Worm (Caenorhabditis elegans) whole organism, L2 larva: ENCODE measurements around the gene R09E10.6.

Experiments used
- C34F6.9 ChIP-seq: fragments of 150-350 bp; optimal IDR thresholded peaks from 2 replicates; lab custom pipeline; 2014; ENCODE audit warnings: missing biosample characterization, missing genetic modification characterization
- F13H6.1 ChIP-seq: sonication (generic microtip); optimal IDR thresholded peaks from 2 replicates; lab custom pipeline; 2016; ENCODE audit warnings: missing genetic modification characterization, missing compliant biosample characterization
- R02D3.7 ChIP-seq: fragments of 150-350 bp; optimal IDR thresholded peaks from 2 replicates; lab custom pipeline; 2014; ENCODE audit warnings: missing biosample characterization, missing genetic modification characterization
- Y55F3AM.14 ChIP-seq: fragments of 200-800 bp; sonication (Bioruptor generic); optimal IDR thresholded peaks from 2 replicates; lab custom pipeline; 2018; ENCODE audit warnings: mild to moderate bottlenecking, missing genetic modification characterization, missing compliant biosample characterization
- ZK546.5 ChIP-seq: sonication (generic microtip); optimal IDR thresholded peaks from 2 replicates; lab custom pipeline; 2017; ENCODE audit warnings: missing biosample characterization, missing genetic modification characterization
- alr-1 ChIP-seq: fragments of 150-350 bp; optimal IDR thresholded peaks from 2 replicates; lab custom pipeline; 2014; ENCODE audit warnings: missing biosample characterization, missing genetic modification characterization
- aly-2 ChIP-seq: fragments of 150-350 bp; optimal IDR thresholded peaks from 2 replicates; lab custom pipeline; 2014; ENCODE audit warnings: missing biosample characterization, missing genetic modification characterization
- ama-1 ChIP-seq: fragments of 150-350 bp; optimal IDR thresholded peaks from 2 replicates; lab custom pipeline; 2018; ENCODE audit warnings: inconsistent platforms
- blmp-1 ChIP-seq: sonication (generic microtip); optimal IDR thresholded peaks from 2 replicates; lab custom pipeline; 2017; ENCODE audit warnings: missing genetic modification characterization, mild to moderate bottlenecking, missing compliant biosample characterization, antibody characterized with exemption, moderate library complexity; ENCODE audit not compliant: insufficient read depth
- ceh-16 ChIP-seq: fragments of 150-350 bp; optimal IDR thresholded peaks from 2 replicates; lab custom pipeline; 2014; ENCODE audit warnings: missing biosample characterization, missing genetic modification characterization
- ceh-82 ChIP-seq: fragments of 150-350 bp; optimal IDR thresholded peaks from 2 replicates; lab custom pipeline; 2014; ENCODE audit warnings: missing biosample characterization, missing genetic modification characterization
- crh-2 ChIP-seq: sonication (generic microtip); optimal IDR thresholded peaks from 2 replicates; lab custom pipeline; 2017; ENCODE audit warnings: missing biosample characterization, missing genetic modification characterization
- dmd-4 ChIP-seq: sonication (generic microtip); optimal IDR thresholded peaks from 2 replicates; lab custom pipeline; 2017; ENCODE audit warnings: missing biosample characterization, missing genetic modification characterization
- egl-27 ChIP-seq: sonication (generic microtip); optimal IDR thresholded peaks from 3 replicates; lab custom pipeline; 2017; ENCODE audit warnings: missing biosample characterization, missing genetic modification reagents, missing genetic modification characterization
- elt-1 ChIP-seq: fragments of 150-350 bp; optimal IDR thresholded peaks from 2 replicates; lab custom pipeline; 2014; ENCODE audit warnings: missing biosample characterization, missing genetic modification characterization
- elt-3 ChIP-seq: sonication (generic microtip); optimal IDR thresholded peaks from 2 replicates; lab custom pipeline; 2017; ENCODE audit warnings: missing biosample characterization, missing genetic modification characterization
- fos-1 ChIP-seq: fragments of 150-350 bp; optimal IDR thresholded peaks from 2 replicates; lab custom pipeline; 2014; ENCODE audit warnings: missing biosample characterization, missing genetic modification characterization
- gmeb-1 ChIP-seq: fragments of 150-350 bp; optimal IDR thresholded peaks from 2 replicates; lab custom pipeline; 2014; ENCODE audit warnings: missing biosample characterization, missing genetic modification characterization
- lin-11 ChIP-seq: fragments of 150-350 bp; sonication (generic microtip); optimal IDR thresholded peaks from 2 replicates; lab custom pipeline; 2014; ENCODE audit warnings: missing biosample characterization, missing genetic modification characterization, inconsistent platforms, mixed read lengths
- lin-39 ChIP-seq: fragments of 150-350 bp; optimal IDR thresholded peaks from 2 replicates; lab custom pipeline; 2014; ENCODE audit warnings: missing biosample characterization, missing genetic modification reagents, missing genetic modification characterization
- lsy-2 ChIP-seq, 2 experiments: fragments of 150-350 bp in 1 of 2; sonication (generic microtip) in 1 of 2; optimal IDR thresholded peaks; 2 replicates each; lab custom pipeline; 2014 to 2017; ENCODE audit warnings: missing biosample characterization in 2 of 2, missing genetic modification characterization in 2 of 2
- mab-5 ChIP-seq: fragments of 150-350 bp; optimal IDR thresholded peaks from 2 replicates; lab custom pipeline; 2014; ENCODE audit warnings: missing biosample characterization, missing genetic modification characterization
- mbf-1 ChIP-seq: sonication (generic microtip); optimal IDR thresholded peaks from 2 replicates; lab custom pipeline; 2017; ENCODE audit warnings: missing biosample characterization, missing genetic modification characterization
- mdl-1 ChIP-seq, 2 experiments: fragments of 150-350 bp in 1 of 2; sonication (generic microtip) in 1 of 2; optimal IDR thresholded peaks; 2 replicates each; lab custom pipeline; 2017; ENCODE audit warnings: missing biosample characterization in 2 of 2, missing genetic modification characterization in 2 of 2
- nhr-10 ChIP-seq: sonication (generic microtip); optimal IDR thresholded peaks from 2 replicates; lab custom pipeline; 2017; ENCODE audit warnings: missing biosample characterization, missing genetic modification characterization
- nhr-11 ChIP-seq: fragments of 150-350 bp; optimal IDR thresholded peaks from 2 replicates; lab custom pipeline; 2014; ENCODE audit warnings: missing biosample characterization, missing genetic modification characterization
- nhr-12 ChIP-seq: fragments of 150-350 bp; optimal IDR thresholded peaks from 2 replicates; lab custom pipeline; 2014; ENCODE audit warnings: missing biosample characterization, missing genetic modification characterization
- nhr-129 ChIP-seq: fragments of 150-350 bp; optimal IDR thresholded peaks from 2 replicates; lab custom pipeline; 2014; ENCODE audit warnings: missing biosample characterization, missing genetic modification characterization
- nhr-21 ChIP-seq: fragments of 150-350 bp; optimal IDR thresholded peaks from 2 replicates; lab custom pipeline; 2014; ENCODE audit warnings: missing biosample characterization, missing genetic modification characterization
- nhr-237 ChIP-seq: fragments of 150-350 bp; optimal IDR thresholded peaks from 2 replicates; lab custom pipeline; 2014; ENCODE audit warnings: missing biosample characterization, missing genetic modification characterization
- nhr-25 ChIP-seq: fragments of 150-350 bp; sonication (generic microtip); optimal IDR thresholded peaks from 3 replicates; lab custom pipeline; 2014; ENCODE audit warnings: missing biosample characterization, missing genetic modification characterization
- nhr-6 ChIP-seq: fragments of 150-350 bp; optimal IDR thresholded peaks from 2 replicates; lab custom pipeline; 2014; ENCODE audit warnings: missing biosample characterization, missing genetic modification characterization
- nhr-77 ChIP-seq: fragments of 150-350 bp; optimal IDR thresholded peaks from 2 replicates; lab custom pipeline; 2014; ENCODE audit warnings: missing biosample characterization, missing genetic modification characterization
- peb-1 ChIP-seq: fragments of 150-350 bp; optimal IDR thresholded peaks from 2 replicates; lab custom pipeline; 2014; ENCODE audit warnings: missing biosample characterization, missing genetic modification characterization
- skn-1 ChIP-seq: sonication (generic microtip); optimal IDR thresholded peaks from 2 replicates; lab custom pipeline; 2017; ENCODE audit warnings: missing biosample characterization, missing genetic modification characterization
- sma-3 ChIP-seq: sonication (generic microtip); optimal IDR thresholded peaks from 2 replicates; lab custom pipeline; 2016; ENCODE audit warnings: missing genetic modification reagents, missing genetic modification characterization, missing compliant biosample characterization
- sma-9 ChIP-seq, 2 experiments: fragments of 150-350 bp in 1 of 2; sonication (generic microtip) in 1 of 2; optimal IDR thresholded peaks; 2 replicates each; lab custom pipeline; 2014 to 2016; ENCODE audit warnings: missing genetic modification characterization in 2 of 2, mild to moderate bottlenecking in 1 of 2, missing biosample characterization in 1 of 2, missing compliant biosample characterization in 1 of 2, missing genetic modification reagents in 1 of 2, moderate library complexity in 1 of 2
- snpc-4 ChIP-seq: fragments of 150-350 bp; optimal IDR thresholded peaks from 2 replicates; lab custom pipeline; 2014; ENCODE audit warnings: missing biosample characterization, missing genetic modification characterization
- unc-39 ChIP-seq: fragments of 150-350 bp; optimal IDR thresholded peaks from 2 replicates; lab custom pipeline; 2014; ENCODE audit warnings: missing biosample characterization, missing genetic modification characterization
- unc-55 ChIP-seq: fragments of 150-350 bp; sonication (generic microtip); optimal IDR thresholded peaks from 3 replicates; lab custom pipeline; 2014; ENCODE audit warnings: missing biosample characterization, missing genetic modification reagents, missing genetic modification characterization
- unc-62 ChIP-seq: fragments of 150-350 bp; optimal IDR thresholded peaks from 2 replicates; lab custom pipeline; 2014; ENCODE audit warnings: missing biosample characterization, missing genetic modification reagents, missing genetic modification characterization
- zag-1 ChIP-seq: fragments of 150-350 bp; optimal IDR thresholded peaks from 2 replicates; lab custom pipeline; 2014; ENCODE audit warnings: missing biosample characterization, missing genetic modification characterization
- ztf-1 ChIP-seq: fragments of 200-800 bp; sonication (Bioruptor generic); conservative IDR thresholded peaks from 2 replicates; pipeline ENCODE4 v1.3.6; 2022; ENCODE audit warnings: missing genetic modification characterization, missing compliant biosample characterization
- ztf-4 ChIP-seq: fragments of 150-350 bp; optimal IDR thresholded peaks from 2 replicates; lab custom pipeline; 2014; ENCODE audit warnings: missing biosample characterization, missing genetic modification characterization

R09E10.6 gene

DNA sequence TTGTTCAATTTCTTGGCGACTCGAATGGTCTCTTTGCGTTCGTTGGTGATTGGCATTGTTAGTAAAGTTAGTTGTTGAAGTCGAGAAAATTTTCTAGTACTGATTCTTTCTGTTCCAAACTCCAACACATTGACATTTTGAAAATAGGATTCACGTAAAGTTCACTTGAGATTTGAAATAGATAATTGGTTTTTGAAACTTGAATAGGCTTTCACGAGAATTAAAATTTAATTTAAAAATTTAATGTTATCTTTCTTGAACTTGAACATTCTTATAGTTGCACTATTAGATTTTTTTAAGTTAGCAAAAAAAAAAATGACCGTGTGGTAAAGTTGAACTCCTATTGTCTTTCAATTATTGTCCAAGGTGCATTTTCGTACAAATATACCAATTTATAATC, at the start of gene R09E10.6:
TSS of gene R09E10.6 (minus strand) at position 101 of the 400 bp plus-strand sequence.
- TF ChIP-seq ztf-4 (tag; lab: Kevin White, UChicago) = no peak
- no peak for TF ChIP-seq ceh-82 (tag; lab: Kevin White, UChicago)
- no peak for TF ChIP-seq nhr-6
- no peak for TF ChIP-seq elt-1 (tag; lab: Kevin White, UChicago)
- no peak for TF ChIP-seq ztf-1 (GFP tag; lab: Robert Waterston, UW)
- no peak for TF ChIP-seq mbf-1 (tag; lab: Kevin White, UChicago)
- TF ChIP-seq ama-1 (lab: Kevin White, UChicago) = no peak
- no peak for TF ChIP-seq nhr-11 (tag; lab: Kevin White, UChicago)
- no peak for TF ChIP-seq R02D3.7
- TF ChIP-seq nhr-12 (tag; lab: Kevin White, UChicago) = no peak
- no peak for TF ChIP-seq blmp-1 (tag; lab: Kevin White, UChicago)
- TF ChIP-seq unc-62 (GFP tag; lab: Kevin White, UChicago) = no peak
- no peak for TF ChIP-seq zag-1 (tag; lab: Kevin White, UChicago)
- TF ChIP-seq peb-1 = no peak

DNA sequence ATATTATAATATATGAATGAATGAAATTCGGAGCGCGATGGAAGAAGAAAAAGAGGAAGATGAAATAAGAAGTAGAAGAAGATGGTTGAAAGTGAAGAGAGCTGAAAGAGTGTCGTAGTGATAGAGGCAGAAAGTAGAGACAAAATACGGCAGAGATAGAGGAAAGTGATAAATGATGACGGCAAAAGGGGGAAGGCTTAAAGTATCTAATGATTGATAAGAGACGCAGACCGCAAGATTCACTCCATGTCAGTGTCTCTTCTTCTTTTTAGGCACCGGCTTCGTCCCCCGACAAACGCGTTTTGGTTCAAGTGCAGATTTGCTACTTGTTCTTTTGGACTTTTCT, 48.4 kb upstream of the R09E10.6 start:
- TF ChIP-seq Y55F3AM.14 (GFP tag; lab: Kevin White, UChicago) (no peak), lsy-2 (tag; optimal IDR thresholded peaks at IDR 0.05; lab: Kevin White, UChicago) (peak in 1 of 2 experiments; percentile 52), elt-1 (tag; lab: Kevin White, UChicago) (no peak), skn-1 (peak; percentile 65), ztf-4 (tag; lab: Kevin White, UChicago) (peak; percentile 77), zag-1 (tag; lab: Kevin White, UChicago) (no peak), unc-55 (GFP tag; lab: Kevin White, UChicago) (peak; percentile 87), fos-1 (tag; lab: Kevin White, UChicago) (peak; percentile 95), sma-3 (GFP tag; lab: Kevin White, UChicago) (peak; percentile 79), F13H6.1 (tag; lab: Kevin White, UChicago) (peak; percentile 74), snpc-4 (peak; percentile 1), nhr-25 (tag; lab: Kevin White, UChicago) (peak; percentile 44), blmp-1 (tag; lab: Kevin White, UChicago) (peak; percentile 100), unc-62 (GFP tag; lab: Kevin White, UChicago) (peak; percentile 15), sma-9 (GFP tag; optimal IDR thresholded peaks at IDR 0.05; lab: Kevin White, UChicago) (peak; percentile 86), sma-9 (tag; optimal IDR thresholded peaks at IDR 0.05; lab: Kevin White, UChicago) (no peak), crh-2 (tag; lab: Kevin White, UChicago) (peak; percentile 93), mdl-1 (tag; optimal IDR thresholded peaks at IDR 0.05; lab: Kevin White, UChicago) (peak in 1 of 2 experiments; percentile 15), dmd-4 (tag; lab: Kevin White, UChicago) (no peak), R02D3.7 (no peak), peb-1 (no peak), egl-27 (peak; percentile 48), gmeb-1 (tag; lab: Kevin White, UChicago) (peak; percentile 46), mab-5 (peak; percentile 84), ama-1 (lab: Kevin White, UChicago) (no peak), nhr-21 (tag; lab: Kevin White, UChicago) (peak; percentile 84), elt-3 (tag; lab: Kevin White, UChicago) (no peak), C34F6.9 (no peak), nhr-129 (tag; lab: Kevin White, UChicago) (peak; percentile 37)

DNA sequence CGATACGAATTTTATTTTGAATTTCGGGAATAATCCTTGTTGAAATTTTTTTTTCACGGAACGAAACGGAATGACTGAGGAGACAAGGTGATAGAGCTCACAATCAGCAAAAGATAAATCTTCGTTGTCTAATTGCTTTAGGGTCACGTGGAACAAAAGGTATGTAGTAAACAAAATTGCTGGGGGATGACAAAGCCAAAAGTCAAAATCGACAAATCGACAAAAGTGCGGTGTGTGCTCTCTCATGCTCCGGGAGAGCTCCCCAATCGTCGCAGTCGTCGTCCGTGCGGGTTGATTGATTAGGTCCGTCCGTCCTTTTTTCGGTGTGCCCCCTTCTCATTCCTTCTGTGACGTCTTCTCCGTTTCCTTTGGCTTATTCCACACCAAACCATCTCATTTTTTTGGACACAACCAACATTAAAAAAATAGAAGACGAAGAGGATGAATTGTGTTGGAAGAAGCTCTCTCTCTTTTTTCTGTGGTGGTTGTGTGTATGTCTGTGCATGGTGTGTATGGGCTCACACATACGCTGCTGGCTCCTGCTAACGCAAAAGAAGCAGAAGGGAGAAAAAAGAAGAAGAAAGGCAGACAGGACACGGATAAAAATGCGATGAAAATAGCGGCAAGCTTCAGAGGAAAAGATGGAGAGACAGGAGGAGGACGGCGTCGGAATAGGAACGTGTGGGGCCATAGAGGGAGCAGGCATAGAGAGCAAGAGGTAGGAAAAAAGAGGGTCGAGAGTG, 47.9 kb upstream of the R09E10.6 start:
- TF ChIP-seq crh-2 (tag; lab: Kevin White, UChicago) (no peak), nhr-10 (tag; lab: Kevin White, UChicago) (no peak), ceh-82 (tag; lab: Kevin White, UChicago) (no peak), snpc-4 (no peak), nhr-6 (no peak), lin-39 (tag; lab: Kevin White, UChicago) (no peak), lin-11 (tag; lab: Kevin White, UChicago) (peak; percentile 23), nhr-129 (tag; lab: Kevin White, UChicago) (peak; percentile 34), nhr-25 (tag; lab: Kevin White, UChicago) (no peak), C34F6.9 (peak; percentile 40), mdl-1 (tag; optimal IDR thresholded peaks at IDR 0.05; lab: Kevin White, UChicago) (peak in 1 of 2 experiments; percentile 36), sma-3 (GFP tag; lab: Kevin White, UChicago) (no peak), R02D3.7 (no peak), ZK546.5 (tag; lab: Kevin White, UChicago) (no peak), nhr-21 (tag; lab: Kevin White, UChicago) (no peak), elt-1 (tag; lab: Kevin White, UChicago) (no peak), elt-3 (tag; lab: Kevin White, UChicago) (no peak), unc-62 (GFP tag; lab: Kevin White, UChicago) (no peak), aly-2 (no peak), alr-1 (tag; lab: Kevin White, UChicago) (no peak), lsy-2 (tag; optimal IDR thresholded peaks at IDR 0.05; lab: Kevin White, UChicago) (peak in 1 of 2 experiments; percentile 8), mbf-1 (tag; lab: Kevin White, UChicago) (no peak), ceh-16 (tag; lab: Kevin White, UChicago) (no peak), mab-5 (no peak), skn-1 (no peak), zag-1 (tag; lab: Kevin White, UChicago) (no peak), sma-9 (GFP tag; optimal IDR thresholded peaks at IDR 0.05; lab: Kevin White, UChicago) (peak; percentile 28), sma-9 (tag; optimal IDR thresholded peaks at IDR 0.05; lab: Kevin White, UChicago) (no peak), Y55F3AM.14 (GFP tag; lab: Kevin White, UChicago) (peak; percentile 57), nhr-77 (tag; lab: Kevin White, UChicago) (no peak), nhr-237 (tag; lab: Kevin White, UChicago) (no peak), gmeb-1 (tag; lab: Kevin White, UChicago) (no peak), unc-39 (no peak), F13H6.1 (tag; lab: Kevin White, UChicago) (no peak)
